Fruit fly (Drosophila melanogaster) whole organism: ENCODE results near the gene CG15042.

Experiments used
- CG8478 ChIP-seq: fragments of >200 bp; optimal IDR thresholded peaks from 2 replicates; lab custom pipeline; 2018; ENCODE audit warnings: inconsistent platforms
- EcR ChIP-seq, 2 experiments: fragments of >200 bp; optimal IDR thresholded peaks; 2 replicates each; lab custom pipeline; 2017; ENCODE audit warnings: missing biosample characterization in 2 of 2, missing genetic modification characterization in 2 of 2, missing genetic modification reagents in 2 of 2
- pan ChIP-seq: fragments of >200 bp; optimal IDR thresholded peaks from 2 replicates; lab custom pipeline; 2017

DNA sequence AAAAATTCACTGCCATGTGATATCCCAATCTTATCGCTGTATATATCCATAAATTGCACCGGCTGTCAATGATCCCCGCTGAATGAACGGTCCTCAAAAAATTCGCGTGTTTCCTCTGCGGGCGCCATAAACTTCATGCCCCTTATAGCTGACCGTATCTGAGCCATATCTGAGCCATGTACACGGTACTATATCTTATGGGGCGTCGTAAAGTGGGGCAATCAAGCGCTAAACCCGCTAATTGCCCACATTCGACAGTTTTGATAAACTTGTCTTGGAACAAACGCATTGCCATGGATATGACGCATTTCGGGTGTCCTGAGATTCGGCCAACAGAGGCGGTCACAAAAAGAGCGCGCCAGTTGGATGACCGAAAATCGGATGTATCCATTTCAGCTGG is 17.2 kb downstream of the CG15042 start:
- no peak for TF ChIP-seq pan (lab: Kevin White, UChicago)
- TF ChIP-seq CG8478, result no peak
- TF ChIP-seq EcR (GFP tag; optimal IDR thresholded peaks at IDR 0.05; lab: Kevin White, UChicago), result no peak
